Worm (Caenorhabditis elegans): ENCODE data around the gene dnj-19.

DNA sequence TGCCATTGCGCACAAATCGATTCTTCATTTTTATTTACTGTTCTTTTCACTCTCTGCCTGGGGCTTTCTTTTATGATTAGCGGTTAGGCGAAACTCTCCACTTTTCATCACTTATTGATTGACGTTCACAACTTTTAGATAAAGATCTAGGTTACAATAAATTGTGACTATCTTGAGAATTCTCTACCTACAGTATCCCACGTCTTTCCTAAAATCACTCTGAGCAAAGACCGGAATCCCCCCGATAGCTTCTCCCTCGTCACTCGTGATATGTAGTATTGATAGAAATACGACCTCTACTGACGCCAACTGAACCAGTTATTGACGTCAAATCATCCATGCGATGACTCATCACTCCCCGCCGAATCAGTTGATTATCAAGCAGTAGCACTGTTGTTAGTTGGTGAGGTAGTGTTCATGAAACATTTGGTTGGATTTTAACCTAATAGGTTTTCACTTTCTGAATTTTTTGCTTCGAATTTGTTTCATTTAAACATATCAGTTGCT lies 17.1 kb upstream of the dnj-19 start, which contains the start of gene hir-1:
- TF ChIP-seq dao-5 (tag; optimal IDR thresholded peaks at IDR 0.05) (no peak), W03F9.2 (tag; optimal IDR thresholded peaks at IDR 0.05) (no peak), him-1 (tag; optimal IDR thresholded peaks at IDR 0.05) (no peak)

All from whole organism, L4/young adult.